Fruit fly (Drosophila melanogaster): ENCODE data around the gene mtm.

mtm gene

dm6 chr2L:6065823-6066222 is 29.0 kb upstream of the mtm start, which contains the start of the genes Fbw5 and CG9147 (continued):
- TF ChIP-seq eve (GFP tag; optimal IDR thresholded peaks at IDR 0.05): peak in 1 of 2 experiments; percentile 70
- TF ChIP-seq CG33213 (GFP tag; optimal IDR thresholded peaks at IDR 0.05): peak; percentile 99
- no peak for TF ChIP-seq yki (optimal IDR thresholded peaks at IDR 0.05)
- 0 out of 3 replicates have a peak, but pooled peaks have one; percentile 33 for TF ChIP-seq mld (GFP tag; IDR thresholded peaks at IDR 0.05; ENCODE audit: partially characterized antibody)
- peak; percentile 67 for TF ChIP-seq pros (GFP tag; optimal IDR thresholded peaks at IDR 0.05)
- no peak for TF ChIP-seq Lpt (GFP tag; optimal IDR thresholded peaks at IDR 0.05)
- peak; percentile 93 for TF ChIP-seq TFAM (GFP tag; optimal IDR thresholded peaks at IDR 0.05)
- TF ChIP-seq H15 (GFP tag; IDR thresholded peaks at IDR 0.05): peak; percentile 99
- TF ChIP-seq sim (GFP tag; IDR thresholded peaks at IDR 0.05): peak; percentile 99
- peak; percentile 100 for TF ChIP-seq Med (GFP tag)
- TF ChIP-seq CG10462 (GFP tag; optimal IDR thresholded peaks at IDR 0.05): peak; percentile 100
- peak; percentile 100 for TF ChIP-seq zfh1 (GFP tag; IDR thresholded peaks at IDR 0.05)
- TF ChIP-seq Optix (GFP tag; IDR thresholded peaks at IDR 0.05): peak; percentile 99
- peak; percentile 97 for TF ChIP-seq wek (GFP tag; optimal IDR thresholded peaks at IDR 0.05)
- peak; percentile 99 for TF ChIP-seq ase (GFP tag; IDR thresholded peaks at IDR 0.05)
- TF ChIP-seq CG30403 (GFP tag; optimal IDR thresholded peaks at IDR 0.05): peak; percentile 100
- TF ChIP-seq Awh (GFP tag; IDR thresholded peaks at IDR 0.05): peak; percentile 99
- peak; percentile 94 for TF ChIP-seq CG11560 (tag; IDR thresholded peaks at IDR 0.05)
- TF ChIP-seq CG6689 (GFP tag; IDR thresholded peaks at IDR 0.05): peak; percentile 99
- peak; percentile 99 for TF ChIP-seq luna (GFP tag; optimal IDR thresholded peaks at IDR 0.05)
- TF ChIP-seq pum (GFP tag; optimal IDR thresholded peaks at IDR 0.05): peak; percentile 99
- peak; percentile 99 for TF ChIP-seq Mes4 (GFP tag; optimal IDR thresholded peaks at IDR 0.05)
- TF ChIP-seq nerfin-2 (GFP tag; IDR thresholded peaks at IDR 0.05; ENCODE audit: partially characterized antibody): peak; percentile 71
- peak; percentile 99 for TF ChIP-seq al (GFP tag; IDR thresholded peaks at IDR 0.05)
- peak; percentile 99 for TF ChIP-seq ERR (GFP tag; optimal IDR thresholded peaks at IDR 0.05)
- peak; percentile 99 for TF ChIP-seq pho (GFP tag; optimal IDR thresholded peaks at IDR 0.05)
- TF ChIP-seq Dek (tag; optimal IDR thresholded peaks at IDR 0.05): peak; percentile 100
- peak; percentile 100 for TF ChIP-seq chm (GFP tag; IDR thresholded peaks at IDR 0.05)
- peak; percentile 100 for TF ChIP-seq CG14014 (GFP tag; IDR thresholded peaks at IDR 0.05)
- peak; percentile 99 for TF ChIP-seq NC2α (GFP tag; optimal IDR thresholded peaks at IDR 0.05)
- TF ChIP-seq h (optimal IDR thresholded peaks at IDR 0.05): no peak
- TF ChIP-seq maf-S (GFP tag; optimal IDR thresholded peaks at IDR 0.05): peak; percentile 99
- peak; percentile 99 for TF ChIP-seq Fer3 (tag; optimal IDR thresholded peaks at IDR 0.05)
- TF ChIP-seq mirr (GFP tag; optimal IDR thresholded peaks at IDR 0.05): peak; percentile 97
- peak; percentile 100 for TF ChIP-seq CG2678 (tag; optimal IDR thresholded peaks at IDR 0.05)
- TF ChIP-seq Dp (GFP tag; optimal IDR thresholded peaks at IDR 0.05): peak; percentile 62
- peak; percentile 99 for TF ChIP-seq CG18262 (tag; optimal IDR thresholded peaks at IDR 0.05)
- peak; percentile 98 for TF ChIP-seq Fer1 (GFP tag; optimal IDR thresholded peaks at IDR 0.05)
- TF ChIP-seq CG6175 (GFP tag; IDR thresholded peaks at IDR 0.05): peak; percentile 98
- peak; percentile 98 for TF ChIP-seq kah (GFP tag; optimal IDR thresholded peaks at IDR 0.05)
- TF ChIP-seq Poxn (GFP tag; IDR thresholded peaks at IDR 0.05): peak; percentile 99
- TF ChIP-seq ems (GFP tag; optimal IDR thresholded peaks at IDR 0.05): peak; percentile 99
- TF ChIP-seq NfI (GFP tag; optimal IDR thresholded peaks at IDR 0.05): peak; percentile 100
- TF ChIP-seq CG18476 (GFP tag; optimal IDR thresholded peaks at IDR 0.05): peak; percentile 99
- TF ChIP-seq CG16815 (GFP tag; optimal IDR thresholded peaks at IDR 0.05): peak; percentile 100
- peak; percentile 100 for TF ChIP-seq Xbp1 (GFP tag; optimal IDR thresholded peaks at IDR 0.05)
- peak; percentile 99 for TF ChIP-seq dimm (GFP tag; IDR thresholded peaks at IDR 0.05)
- no peak for TF ChIP-seq cad (GFP tag; optimal IDR thresholded peaks at IDR 0.05)
- peak; percentile 99 for TF ChIP-seq B-H1 (GFP tag; IDR thresholded peaks at IDR 0.05)
- TF ChIP-seq seq (GFP tag; IDR thresholded peaks at IDR 0.05): peak; percentile 100
- peak; percentile 98 for TF ChIP-seq CG6854 (GFP tag; optimal IDR thresholded peaks at IDR 0.05)
- peak in 1 of 2 experiments; percentile 25 for TF ChIP-seq pan (optimal IDR thresholded peaks at IDR 0.05)
- peak; percentile 70 to 99 for TF ChIP-seq pan (GFP tag; optimal IDR thresholded peaks at IDR 0.05 in 1 of 2, IDR thresholded peaks at IDR 0.05 in 1 of 2)

Measured in whole organism, embryonic.